Fruit fly (Drosophila melanogaster) whole organism, embryonic: ENCODE data around the gene Polr3E.

Source experiments
- Awh ChIP-seq: fragments of 200-800 bp; sonication (Bioruptor generic); IDR thresholded peaks from 2 replicates; pipeline ENCODE4, ENCODE4 v1.3.6; 2022; ENCODE audit warnings: missing biosample characterization, missing genetic modification characterization
- Blimp-1 ChIP-seq: fragments of 200-800 bp; sonication (Bioruptor generic); optimal IDR thresholded peaks from 3 replicates; lab custom pipeline; 2018; ENCODE audit warnings: missing biosample characterization, missing genetic modification characterization, mild to moderate bottlenecking, moderate library complexity, missing genetic modification reagents
- C15 ChIP-seq: fragments of 200-800 bp; sonication (Bioruptor generic); IDR thresholded peaks from 3 replicates; pipeline ENCODE4 v1.3.6; 2022; ENCODE audit warnings: missing biosample characterization, missing genetic modification characterization
- CG11560 ChIP-seq: fragments of 200-800 bp; sonication (Bioruptor generic); IDR thresholded peaks from 3 replicates; pipeline ENCODE4 v1.3.6; 2022; ENCODE audit warnings: missing biosample characterization, missing genetic modification characterization
- CG1233 ChIP-seq: fragments of 200-800 bp; sonication (Bioruptor generic); optimal IDR thresholded peaks from 4 replicates; lab custom pipeline; 2018; ENCODE audit warnings: missing biosample characterization, mild to moderate bottlenecking, missing genetic modification characterization
- CG17361 ChIP-seq: fragments of 200-800 bp; sonication (Bioruptor generic); IDR thresholded peaks from 3 replicates; pipeline ENCODE4 v1.3.6; 2022; ENCODE audit warnings: missing biosample characterization, missing genetic modification characterization
- CG17385 ChIP-seq: fragments of 200-800 bp; sonication (Bioruptor generic); optimal IDR thresholded peaks from 3 replicates; lab custom pipeline; 2018; ENCODE audit warnings: missing biosample characterization, mild to moderate bottlenecking, missing genetic modification characterization
- CG17802 ChIP-seq: fragments of 200-800 bp; sonication (Bioruptor generic); optimal IDR thresholded peaks from 2 replicates; lab custom pipeline; 2018; ENCODE audit warnings: missing biosample characterization, mild to moderate bottlenecking, missing genetic modification characterization, moderate library complexity
- CG18262 ChIP-seq: fragments of 200-800 bp; optimal IDR thresholded peaks from 3 replicates; lab custom pipeline; 2019; ENCODE audit warnings: missing biosample characterization, mild to moderate bottlenecking, missing genetic modification characterization, moderate library complexity
- CG32772 ChIP-seq: fragments of 200-800 bp; sonication (Bioruptor generic); IDR thresholded peaks from 2 replicates; pipeline ENCODE4 v1.3.6; 2022; ENCODE audit warnings: missing biosample characterization, missing genetic modification characterization
- CG43689 ChIP-seq: fragments of 200-800 bp; sonication (Bioruptor generic); IDR thresholded peaks from 2 replicates; pipeline ENCODE4 v1.3.6; 2022; ENCODE audit warnings: missing biosample characterization, missing genetic modification characterization
- CG5245 ChIP-seq: fragments of 200-800 bp; sonication (Bioruptor generic); optimal IDR thresholded peaks from 3 replicates; lab custom pipeline; 2016; ENCODE audit warnings: missing biosample characterization, missing genetic modification characterization
- CG6854 ChIP-seq: fragments of 200-800 bp; sonication (Bioruptor generic); optimal IDR thresholded peaks from 3 replicates; lab custom pipeline; 2017; ENCODE audit warnings: missing biosample characterization, mild to moderate bottlenecking, missing genetic modification characterization
- CG8089 ChIP-seq: fragments of 200-800 bp; sonication (Bioruptor generic); optimal IDR thresholded peaks from 3 replicates; lab custom pipeline; 2016; ENCODE audit warnings: missing biosample characterization, missing genetic modification characterization
- CG8765 ChIP-seq: fragments of 200-800 bp; sonication (Bioruptor generic); IDR thresholded peaks from 2 replicates; pipeline ENCODE4 v1.3.6; 2022; ENCODE audit warnings: missing biosample characterization, missing genetic modification characterization
- CG9932 ChIP-seq: fragments of 200-800 bp; sonication (Bioruptor generic); IDR thresholded peaks from 2 replicates; pipeline ENCODE4 v1.3.6; 2022; ENCODE audit warnings: missing biosample characterization, missing genetic modification characterization
- D ChIP-seq, 2 experiments: fragments of 200-800 bp in 1 of 2; fragments of >200 bp in 1 of 2; sonication (Bioruptor generic) in 1 of 2; optimal IDR thresholded peaks; 2 replicates in 1 of 2; 3 replicates in 1 of 2; lab custom pipeline; 2017; ENCODE audit warnings: mild to moderate bottlenecking in 1 of 2, missing biosample characterization in 1 of 2, missing genetic modification characterization in 1 of 2, missing genetic modification reagents in 1 of 2
- D19A ChIP-seq: fragments of 200-800 bp; optimal IDR thresholded peaks from 3 replicates; lab custom pipeline; 2019; ENCODE audit warnings: missing biosample characterization, mild to moderate bottlenecking, missing genetic modification characterization, moderate library complexity
- Dek ChIP-seq: fragments of 200-800 bp; sonication (Bioruptor generic); optimal IDR thresholded peaks from 3 replicates; lab custom pipeline; 2019; ENCODE audit warnings: missing biosample characterization, mild to moderate bottlenecking, missing genetic modification characterization, moderate library complexity
- E2f1 ChIP-seq: fragments of 200-800 bp; sonication (Bioruptor generic); IDR thresholded peaks from 2 replicates; pipeline ENCODE4 v1.3.6; 2022; ENCODE audit warnings: missing biosample characterization, missing genetic modification characterization
- Fer1 ChIP-seq: fragments of 200-800 bp; sonication (Bioruptor generic); optimal IDR thresholded peaks from 2 replicates; lab custom pipeline; 2017; ENCODE audit warnings: missing biosample characterization, mild to moderate bottlenecking, missing genetic modification characterization
- H2.0 ChIP-seq: fragments of 200-800 bp; sonication (Bioruptor generic); IDR thresholded peaks from 2 replicates; pipeline ENCODE4 v1.3.6; 2022; ENCODE audit warnings: missing biosample characterization, missing genetic modification characterization
- HHEX ChIP-seq: fragments of 200-800 bp; sonication (Bioruptor generic); optimal IDR thresholded peaks from 3 replicates; lab custom pipeline; 2017; ENCODE audit warnings: missing biosample characterization, mild to moderate bottlenecking, missing genetic modification characterization, missing genetic modification reagents
- Med ChIP-seq: fragments of 200-800 bp; sonication (Bioruptor generic); peaks from one replicate; lab custom pipeline; 2016; ENCODE audit warnings: missing biosample characterization, missing genetic modification characterization, mild to moderate bottlenecking, inconsistent platforms, moderate library complexity
- Stat92E ChIP-seq, 3 experiments: fragments of >200 bp in 2 of 3; fragments of 200-800 bp in 1 of 3; sonication (Bioruptor generic) in 1 of 3; optimal IDR thresholded peaks; 2 replicates each; lab custom pipeline; 2017 to 2019; ENCODE audit warnings: missing biosample characterization in 3 of 3, missing genetic modification characterization in 3 of 3, mild to moderate bottlenecking in 1 of 3, moderate library complexity in 1 of 3
- Tbp ChIP-seq: fragments of >200 bp; optimal IDR thresholded peaks from 2 replicates; lab custom pipeline; 2018; ENCODE audit warnings: missing biosample characterization, missing genetic modification characterization
- Vsx1 ChIP-seq: fragments of 200-800 bp; sonication (Bioruptor generic); optimal IDR thresholded peaks from 2 replicates; lab custom pipeline; 2017; ENCODE audit warnings: missing biosample characterization, mild to moderate bottlenecking, missing genetic modification characterization, missing genetic modification reagents
- al ChIP-seq: fragments of 200-800 bp; sonication (Bioruptor generic); IDR thresholded peaks from 2 replicates; pipeline ENCODE4 v1.3.6; 2022; ENCODE audit warnings: missing biosample characterization, missing genetic modification characterization
- bsh ChIP-seq, 2 experiments: fragments of 200-800 bp; sonication (Bioruptor generic); optimal IDR thresholded peaks; 2 replicates each; lab custom pipeline; 2017 to 2018; ENCODE audit warnings: mild to moderate bottlenecking in 2 of 2, missing biosample characterization in 2 of 2, missing genetic modification characterization in 2 of 2, moderate library complexity in 1 of 2
- cato ChIP-seq: fragments of 200-800 bp; sonication (Bioruptor generic); optimal IDR thresholded peaks from 2 replicates; lab custom pipeline; 2016; ENCODE audit warnings: missing biosample characterization, missing genetic modification characterization, borderline replicate concordance
- chm ChIP-seq: fragments of 200-800 bp; sonication (Bioruptor generic); IDR thresholded peaks from 2 replicates; pipeline ENCODE4 v1.3.6; 2022; ENCODE audit warnings: missing biosample characterization, missing genetic modification characterization
- corto ChIP-seq: fragments of 200-800 bp; sonication (Bioruptor generic); optimal IDR thresholded peaks from 2 replicates; lab custom pipeline; 2016; ENCODE audit warnings: missing biosample characterization, mild to moderate bottlenecking, missing genetic modification characterization, moderate library complexity
- emc ChIP-seq: fragments of 200-800 bp; sonication (Bioruptor generic); optimal IDR thresholded peaks from 2 replicates; lab custom pipeline; 2016; ENCODE audit warnings: missing biosample characterization, missing genetic modification characterization
- fd102C ChIP-seq: fragments of 200-800 bp; sonication (Bioruptor generic); optimal IDR thresholded peaks from 2 replicates; lab custom pipeline; 2018; ENCODE audit warnings: missing biosample characterization, mild to moderate bottlenecking, missing genetic modification characterization, moderate library complexity
- fu2 ChIP-seq: fragments of 200-800 bp; sonication (Bioruptor generic); optimal IDR thresholded peaks from 2 replicates; lab custom pipeline; 2016; ENCODE audit warnings: missing biosample characterization, missing genetic modification characterization
- gfzf ChIP-seq: fragments of 200-800 bp; sonication (Bioruptor generic); optimal IDR thresholded peaks from 2 replicates; lab custom pipeline; 2016; ENCODE audit warnings: missing biosample characterization, mild to moderate bottlenecking, missing genetic modification characterization, moderate library complexity
- h ChIP-seq: fragments of >200 bp; optimal IDR thresholded peaks from 2 replicates; lab custom pipeline; 2017
- hkb ChIP-seq, 2 experiments: fragments of 200-800 bp in 1 of 2; fragments of >200 bp in 1 of 2; sonication (Bioruptor generic) in 1 of 2; IDR thresholded peaks in 1 of 2; optimal IDR thresholded peaks in 1 of 2; 2 replicates each; pipeline versions ENCODE4 v1.3.6 to Lab custom; 2017 to 2022; ENCODE audit warnings: missing biosample characterization in 1 of 2, missing genetic modification characterization in 1 of 2
- jumu ChIP-seq: fragments of 200-800 bp; sonication (Bioruptor generic); optimal IDR thresholded peaks from 3 replicates; lab custom pipeline; 2016; ENCODE audit warnings: missing biosample characterization, missing genetic modification characterization
- knrl ChIP-seq: fragments of 200-800 bp; sonication (Bioruptor generic); IDR thresholded peaks from 3 replicates; pipeline ENCODE4 v1.3.6; 2022; ENCODE audit warnings: missing biosample characterization, missing genetic modification characterization; ENCODE audit not compliant: partially characterized antibody
- nerfin-1 ChIP-seq: fragments of 200-800 bp; sonication (Bioruptor generic); optimal IDR thresholded peaks from 3 replicates; lab custom pipeline; 2019; ENCODE audit warnings: missing biosample characterization, mild to moderate bottlenecking, missing genetic modification characterization, moderate library complexity
- pan ChIP-seq, 4 experiments: fragments of >200 bp in 3 of 4; fragments of 200-800 bp in 1 of 4; sonication (Bioruptor generic) in 1 of 4; optimal IDR thresholded peaks in 3 of 4; IDR thresholded peaks in 1 of 4; 2 replicates each; pipeline versions ENCODE4 v1.3.6 to Lab custom; 2017 to 2022; ENCODE audit warnings: missing biosample characterization in 2 of 4, missing genetic modification characterization in 2 of 4, mixed read lengths in 1 of 4
- pfk ChIP-seq: fragments of 200-800 bp; sonication (Bioruptor generic); optimal IDR thresholded peaks from 2 replicates; lab custom pipeline; 2018; ENCODE audit warnings: missing biosample characterization, mild to moderate bottlenecking, missing genetic modification characterization, moderate library complexity
- pros ChIP-seq: fragments of 200-800 bp; sonication (Bioruptor generic); optimal IDR thresholded peaks from 3 replicates; lab custom pipeline; 2019; ENCODE audit warnings: missing biosample characterization, mild to moderate bottlenecking, missing genetic modification characterization, moderate library complexity
- ro ChIP-seq: fragments of 200-800 bp; sonication (Bioruptor generic); IDR thresholded peaks from 2 replicates; pipeline ENCODE4 v1.3.6; 2022; ENCODE audit warnings: missing biosample characterization, missing genetic modification characterization
- sima ChIP-seq: fragments of 200-800 bp; sonication (Bioruptor generic); optimal IDR thresholded peaks from 2 replicates; lab custom pipeline; 2016; ENCODE audit warnings: missing biosample characterization, missing genetic modification characterization
- sob ChIP-seq: fragments of 200-800 bp; sonication (Bioruptor generic); IDR thresholded peaks from 2 replicates; pipeline ENCODE4 v1.3.6; 2022; ENCODE audit warnings: missing biosample characterization, missing genetic modification characterization
- tgo ChIP-seq: fragments of 200-800 bp; sonication (Bioruptor generic); IDR thresholded peaks from 3 replicates; pipeline ENCODE4 v1.3.6; 2022; ENCODE audit warnings: missing biosample characterization, missing genetic modification characterization
- vfl ChIP-seq: fragments of 200-800 bp; sonication (Bioruptor generic); optimal IDR thresholded peaks from 2 replicates; lab custom pipeline; 2016; ENCODE audit warnings: missing biosample characterization, missing genetic modification characterization

The Polr3E gene

DNA sequence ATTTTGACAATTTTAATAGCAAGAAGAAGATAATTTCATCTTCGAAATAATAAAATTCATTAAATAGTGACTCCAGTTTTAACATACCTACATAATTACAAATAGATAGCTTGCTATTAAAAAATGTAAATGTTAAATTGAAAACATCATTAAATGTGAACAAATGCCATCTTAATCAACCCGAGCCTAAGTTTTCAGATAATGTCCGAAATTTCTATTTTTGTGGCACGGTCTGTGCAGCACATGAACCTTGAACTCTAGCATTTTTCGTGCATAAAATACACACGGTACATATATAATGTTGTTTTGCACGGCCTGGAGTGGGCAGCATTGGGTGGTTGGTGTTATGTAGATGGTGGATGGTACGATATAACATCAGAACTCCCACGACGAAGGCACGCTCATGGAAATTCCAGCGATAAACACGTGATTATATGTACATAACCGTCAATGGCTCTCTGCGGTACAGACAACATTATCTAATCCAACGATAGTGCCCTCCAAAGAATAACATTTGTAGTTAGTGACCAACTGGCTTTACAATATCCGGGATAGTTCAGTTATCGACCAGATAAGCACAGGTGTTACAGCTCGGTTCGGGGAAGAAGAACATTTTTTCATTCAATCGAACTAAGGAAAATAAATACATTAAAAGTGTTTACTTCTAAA is 18.6 kb downstream of the Polr3E start (continued):
- TF ChIP-seq nerfin-1 (tag; lab: Kevin White, UChicago) (peak; percentile 76), fd102C (no peak), CG17802 (tag; lab: Kevin White, UChicago) (no peak), CG9932 (GFP tag; lab: Robert Waterston, UW) (peak; percentile 9; the same call in 1 of the 2 replicates), Awh (GFP tag; lab: Robert Waterston, UW) (peak; percentile 14; the same call in 1 of the 2 replicates), pros (GFP tag; lab: Kevin White, UChicago) (no peak), H2.0 (GFP tag; lab: Robert Waterston, UW) (no peak), CG17361 (GFP tag; lab: Robert Waterston, UW) (no peak), CG1233 (GFP tag; lab: Kevin White, UChicago) (no peak), CG17385 (GFP tag; lab: Kevin White, UChicago) (peak; percentile 29), ro (GFP tag; lab: Robert Waterston, UW) (no peak), Fer1 (GFP tag; lab: Kevin White, UChicago) (no peak), bsh (GFP tag; optimal IDR thresholded peaks at IDR 0.05; lab: Kevin White, UChicago) (no peak), cato (GFP tag; lab: Kevin White, UChicago) (no peak), sima (GFP tag; lab: Kevin White, UChicago) (no peak), Med (no peak), chm (GFP tag; lab: Robert Waterston, UW) (no peak), D (optimal IDR thresholded peaks at IDR 0.05; lab: Kevin White, UChicago) (no peak), D (GFP tag; optimal IDR thresholded peaks at IDR 0.05; lab: Kevin White, UChicago) (no peak), C15 (no peak), pan (optimal IDR thresholded peaks at IDR 0.05; lab: Kevin White, UChicago) (no peak), pan (GFP tag; optimal IDR thresholded peaks at IDR 0.05 in 1 of 2, IDR thresholded peaks at IDR 0.05 in 1 of 2) (no peak), h (lab: Kevin White, UChicago) (no peak), hkb (optimal IDR thresholded peaks at IDR 0.05; lab: Kevin White, UChicago) (no peak), hkb (GFP tag; IDR thresholded peaks at IDR 0.05; lab: Robert Waterston, UW) (peak; percentile 19; the same call in 1 of the 2 replicates), Stat92E (GFP tag; optimal IDR thresholded peaks at IDR 0.05; lab: Kevin White, UChicago) (no peak), al (GFP tag; lab: Robert Waterston, UW) (no peak), CG8089 (GFP tag; lab: Kevin White, UChicago) (no peak), CG43689 (no peak), Vsx1 (GFP tag; lab: Kevin White, UChicago) (no peak), CG8765 (GFP tag; lab: Robert Waterston, UW) (no peak), CG11560 (tag; lab: Robert Waterston, UW) (no peak), gfzf (no peak), Tbp (GFP tag; lab: Kevin White, UChicago) (no peak), jumu (no peak), pfk (GFP tag; lab: Kevin White, UChicago) (no peak), emc (GFP tag; lab: Kevin White, UChicago) (no peak), E2f1 (GFP tag; lab: Robert Waterston, UW) (no peak), HHEX (GFP tag; lab: Kevin White, UChicago) (peak; percentile 16), CG18262 (tag; lab: Kevin White, UChicago) (no peak), D19A (tag; lab: Kevin White, UChicago) (peak; percentile 1), tgo (GFP tag; lab: Robert Waterston, UW) (no peak), Blimp-1 (GFP tag; lab: Kevin White, UChicago) (no peak), knrl (GFP tag; lab: Robert Waterston, UW) (no peak), Dek (tag; lab: Kevin White, UChicago) (no peak), corto (no peak), fu2 (GFP tag; lab: Kevin White, UChicago) (no peak), CG6854 (GFP tag; lab: Kevin White, UChicago) (no peak), vfl (GFP tag; lab: Kevin White, UChicago) (no peak), CG5245 (GFP tag; lab: Kevin White, UChicago) (no peak), sob (GFP tag; lab: Robert Waterston, UW) (no peak), CG32772 (no peak)
